Worm (Caenorhabditis elegans) whole organism, L3 larva: Measurements from ENCODE around the gene E02H4.2.

Experiments
- R02D3.7 ChIP-seq: fragments of 150-350 bp; optimal IDR thresholded peaks from 2 replicates; lab custom pipeline; 2014; ENCODE audit warnings: missing biosample characterization, missing genetic modification characterization
- ZK546.5 ChIP-seq: sonication (generic microtip); optimal IDR thresholded peaks from 2 replicates; lab custom pipeline; 2017; ENCODE audit warnings: missing biosample characterization, missing genetic modification characterization
- ama-1 ChIP-seq: fragments of 150-350 bp; optimal IDR thresholded peaks from 2 replicates; lab custom pipeline; 2018
- ceh-16 ChIP-seq: sonication (generic microtip); optimal IDR thresholded peaks from 2 replicates; lab custom pipeline; 2017; ENCODE audit warnings: missing biosample characterization, missing genetic modification characterization
- ceh-28 ChIP-seq: fragments of 150-350 bp; optimal IDR thresholded peaks from 2 replicates; lab custom pipeline; 2014; ENCODE audit warnings: missing biosample characterization, missing genetic modification reagents, missing genetic modification characterization
- ceh-82 ChIP-seq: fragments of 150-350 bp; optimal IDR thresholded peaks from 2 replicates; lab custom pipeline; 2014; ENCODE audit warnings: missing biosample characterization, missing genetic modification characterization
- ceh-9 ChIP-seq: sonication (generic microtip); optimal IDR thresholded peaks from 2 replicates; lab custom pipeline; 2018; ENCODE audit warnings: missing biosample characterization, missing genetic modification characterization
- daf-12 ChIP-seq: fragments of 150-350 bp; optimal IDR thresholded peaks from 2 replicates; lab custom pipeline; 2014; ENCODE audit warnings: missing biosample characterization, missing genetic modification reagents, missing genetic modification characterization
- egl-27 ChIP-seq: sonication (generic microtip); optimal IDR thresholded peaks from 4 replicates; lab custom pipeline; 2017; ENCODE audit warnings: missing biosample characterization, missing genetic modification reagents, missing genetic modification characterization
- elt-1 ChIP-seq: fragments of 150-350 bp; optimal IDR thresholded peaks from 2 replicates; lab custom pipeline; 2014; ENCODE audit warnings: missing biosample characterization, missing genetic modification characterization
- elt-2 ChIP-seq: sonication (generic microtip); optimal IDR thresholded peaks from 2 replicates; lab custom pipeline; 2016; ENCODE audit warnings: missing genetic modification reagents, mild to moderate bottlenecking, missing genetic modification characterization, missing compliant biosample characterization
- eor-1 ChIP-seq, 2 experiments: fragments of 150-350 bp; optimal IDR thresholded peaks; 2 replicates each; lab custom pipeline; 2014 to 2018; ENCODE audit warnings: missing biosample characterization in 2 of 2, missing genetic modification characterization in 2 of 2
- fkh-2 ChIP-seq: fragments of 150-350 bp; optimal IDR thresholded peaks from 2 replicates; lab custom pipeline; 2014; ENCODE audit warnings: missing biosample characterization, missing genetic modification reagents, missing genetic modification characterization
- fos-1 ChIP-seq: fragments of 150-350 bp; optimal IDR thresholded peaks from 2 replicates; lab custom pipeline; 2014; ENCODE audit warnings: missing biosample characterization, missing genetic modification characterization
- hmg-11 ChIP-seq: sonication (generic microtip); optimal IDR thresholded peaks from 2 replicates; lab custom pipeline; 2016; ENCODE audit warnings: missing genetic modification characterization, missing compliant biosample characterization
- jun-1 ChIP-seq: fragments of 150-350 bp; optimal IDR thresholded peaks from 2 replicates; lab custom pipeline; 2014; ENCODE audit warnings: missing biosample characterization, missing genetic modification reagents, missing genetic modification characterization
- lin-15B ChIP-seq: fragments of 150-350 bp; optimal IDR thresholded peaks from 2 replicates; lab custom pipeline; 2014; ENCODE audit warnings: missing biosample characterization, missing genetic modification characterization
- lin-39 ChIP-seq: fragments of 150-350 bp; optimal IDR thresholded peaks from 2 replicates; lab custom pipeline; 2018; ENCODE audit warnings: missing biosample characterization, missing genetic modification reagents, missing genetic modification characterization
- nfya-1 ChIP-seq: sonication (generic microtip); optimal IDR thresholded peaks from 2 replicates; lab custom pipeline; 2017; ENCODE audit warnings: missing genetic modification characterization, mild to moderate bottlenecking, missing compliant biosample characterization, antibody characterized with exemption, moderate library complexity; ENCODE audit not compliant: insufficient read depth
- nhr-11 ChIP-seq: fragments of 150-350 bp; optimal IDR thresholded peaks from 2 replicates; lab custom pipeline; 2014; ENCODE audit warnings: missing biosample characterization, missing genetic modification characterization
- nhr-12 ChIP-seq: fragments of 150-350 bp; optimal IDR thresholded peaks from 2 replicates; lab custom pipeline; 2014; ENCODE audit warnings: missing biosample characterization, missing genetic modification characterization
- nhr-23 ChIP-seq: fragments of 150-350 bp; optimal IDR thresholded peaks from 2 replicates; lab custom pipeline; 2014; ENCODE audit warnings: missing biosample characterization, missing genetic modification reagents, missing genetic modification characterization
- nhr-237 ChIP-seq: fragments of 150-350 bp; optimal IDR thresholded peaks from 2 replicates; lab custom pipeline; 2014; ENCODE audit warnings: missing biosample characterization, missing genetic modification characterization
- nhr-25 ChIP-seq: sonication (generic microtip); optimal IDR thresholded peaks from 2 replicates; lab custom pipeline; 2017; ENCODE audit warnings: missing biosample characterization, missing genetic modification characterization
- nhr-28 ChIP-seq: fragments of 150-350 bp; optimal IDR thresholded peaks from 2 replicates; lab custom pipeline; 2014; ENCODE audit warnings: missing biosample characterization, missing genetic modification characterization
- nhr-43 ChIP-seq: sonication (generic microtip); optimal IDR thresholded peaks from 2 replicates; lab custom pipeline; 2016; ENCODE audit warnings: mild to moderate bottlenecking, missing genetic modification characterization, missing compliant biosample characterization; ENCODE audit not compliant: poor library complexity, severe bottlenecking
- pha-4 ChIP-seq: fragments of 150-350 bp; optimal IDR thresholded peaks from 2 replicates; lab custom pipeline; 2014; ENCODE audit warnings: missing biosample characterization, missing genetic modification reagents, missing genetic modification characterization
- sea-2 ChIP-seq: fragments of 150-350 bp; sonication (generic microtip); optimal IDR thresholded peaks from 4 replicates; lab custom pipeline; 2014; ENCODE audit warnings: missing biosample characterization, missing genetic modification reagents, missing genetic modification characterization
- skn-1 ChIP-seq: fragments of 150-350 bp; optimal IDR thresholded peaks from 2 replicates; lab custom pipeline; 2014; ENCODE audit warnings: missing biosample characterization, missing genetic modification characterization
- tbx-2 ChIP-seq: sonication (generic microtip); optimal IDR thresholded peaks from 2 replicates; lab custom pipeline; 2016; ENCODE audit warnings: mild to moderate bottlenecking, missing genetic modification characterization, missing compliant biosample characterization
- unc-39 ChIP-seq: sonication (generic microtip); optimal IDR thresholded peaks from 4 replicates; lab custom pipeline; 2017; ENCODE audit warnings: missing biosample characterization, missing genetic modification characterization
- unc-62 ChIP-seq: fragments of 150-350 bp; sonication (generic microtip); optimal IDR thresholded peaks from 4 replicates; lab custom pipeline; 2014; ENCODE audit warnings: missing biosample characterization, missing genetic modification reagents, missing genetic modification characterization
- zag-1 ChIP-seq: fragments of 150-350 bp; optimal IDR thresholded peaks from 2 replicates; lab custom pipeline; 2014; ENCODE audit warnings: missing biosample characterization, missing genetic modification characterization
- ztf-11 ChIP-seq: fragments of 150-350 bp; optimal IDR thresholded peaks from 2 replicates; lab custom pipeline; 2014; ENCODE audit warnings: missing biosample characterization, missing genetic modification characterization
- ztf-4 ChIP-seq: fragments of 150-350 bp; optimal IDR thresholded peaks from 2 replicates; lab custom pipeline; 2014; ENCODE audit warnings: missing biosample characterization, missing genetic modification characterization

Gene E02H4.2

DNA sequence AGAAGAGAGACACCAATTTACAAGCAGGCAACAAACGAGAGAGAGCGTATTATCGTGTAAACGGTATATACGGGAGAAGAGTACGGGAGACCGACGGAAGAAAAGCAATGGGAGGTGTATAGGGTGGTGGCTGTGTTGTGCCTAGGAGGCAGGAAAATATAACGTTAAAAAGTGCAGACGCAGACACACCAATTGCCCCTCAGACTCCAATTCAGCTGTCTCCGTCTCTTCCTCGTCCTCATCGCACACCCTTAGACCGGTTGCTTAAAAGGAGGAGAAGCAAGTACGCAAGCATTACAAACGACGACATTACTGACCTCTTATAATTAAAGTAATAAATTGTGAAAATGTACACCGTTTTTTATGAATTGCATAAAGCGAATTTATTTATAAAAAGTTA, 31.0 kb upstream of the E02H4.2 start (continued):
- TF ChIP-seq nhr-23 (tag; lab: Kevin White, UChicago) (peak; percentile 88), ceh-82 (tag; lab: Kevin White, UChicago) (no peak), ZK546.5 (tag; lab: Kevin White, UChicago) (no peak), R02D3.7 (peak; percentile 37), nhr-12 (tag; lab: Kevin White, UChicago) (no peak), tbx-2 (tag; lab: Kevin White, UChicago) (peak; percentile 68), jun-1 (tag; lab: Kevin White, UChicago) (peak; percentile 80), unc-39 (tag; lab: Kevin White, UChicago) (no peak), lin-15B (tag; lab: Kevin White, UChicago) (peak; percentile 70), nhr-237 (tag; lab: Kevin White, UChicago) (no peak), nhr-43 (tag; lab: Kevin White, UChicago) (peak; percentile 56), nhr-25 (tag; lab: Kevin White, UChicago) (peak; percentile 77), skn-1 (peak; percentile 32), nhr-11 (tag; lab: Kevin White, UChicago) (no peak)
- TF ChIP-seq, all 47 proteins: peak for 20

DNA sequence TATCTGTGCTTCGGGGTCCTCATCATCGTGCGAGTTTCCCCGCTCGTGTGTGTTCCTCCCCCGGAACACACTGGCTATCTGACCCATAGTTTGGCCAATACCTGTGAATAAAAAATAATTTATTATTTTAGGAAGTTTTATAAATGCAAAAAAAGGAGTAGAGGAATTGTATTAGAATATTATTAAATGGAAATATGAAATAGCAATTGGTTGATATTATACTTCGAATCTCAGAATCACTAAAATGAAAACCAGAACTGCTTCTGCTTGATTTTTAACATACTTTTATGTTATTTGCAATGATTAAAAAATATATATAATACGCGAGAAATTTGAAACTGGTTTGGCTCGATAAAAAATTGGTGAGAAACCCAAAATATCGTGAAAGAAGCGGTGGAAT, 30.2 kb upstream of the E02H4.2 start, which contains the start of gene mgrn-1:
Gene mgrn-1, minus strand, starts transcription at position 101 of the 400 bp plus-strand sequence.
- no peak for TF ChIP-seq lin-39 (tag; lab: Kevin White, UChicago)
- no peak for TF ChIP-seq eor-1 (tag; optimal IDR thresholded peaks at IDR 0.05; lab: Kevin White, UChicago)
- TF ChIP-seq sea-2 (GFP tag; lab: Kevin White, UChicago), result no peak
- no peak for TF ChIP-seq egl-27 (tag; lab: Kevin White, UChicago)

DNA sequence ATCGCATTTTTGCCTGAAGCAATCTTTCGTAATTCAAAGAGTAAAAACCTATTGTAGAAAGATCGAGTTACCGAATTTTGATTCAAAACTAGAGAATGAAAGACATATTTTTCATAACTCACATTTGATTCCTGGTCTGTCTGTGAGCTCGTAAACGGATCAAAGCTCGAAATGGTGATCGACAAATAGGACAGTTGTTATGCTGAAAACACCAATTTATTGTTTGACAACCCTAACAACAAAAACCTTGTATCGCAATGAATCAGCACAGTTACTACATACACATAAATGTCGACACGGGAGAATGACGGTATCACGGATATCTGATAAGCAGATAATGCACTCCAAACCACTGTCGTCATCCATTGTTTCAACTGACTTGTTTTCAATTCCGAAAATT, 28.2 kb upstream of the E02H4.2 start:
- TF ChIP-seq ztf-11 (tag; lab: Kevin White, UChicago) (no peak), nhr-28 (tag; lab: Kevin White, UChicago) (no peak), ama-1 (lab: Kevin White, UChicago) (no peak), hmg-11 (tag; lab: Kevin White, UChicago) (no peak), tbx-2 (tag; lab: Kevin White, UChicago) (no peak), lin-15B (tag; lab: Kevin White, UChicago) (no peak), ztf-4 (no peak), eor-1 (tag; optimal IDR thresholded peaks at IDR 0.05; lab: Kevin White, UChicago) (no peak), zag-1 (tag; lab: Kevin White, UChicago) (no peak), daf-12 (no peak), unc-62 (no peak), ceh-82 (tag; lab: Kevin White, UChicago) (no peak), fkh-2 (tag; lab: Kevin White, UChicago) (no peak), nhr-43 (tag; lab: Kevin White, UChicago) (no peak), nhr-23 (tag; lab: Kevin White, UChicago) (no peak), unc-39 (tag; lab: Kevin White, UChicago) (no peak), elt-1 (tag; lab: Kevin White, UChicago) (no peak)

DNA sequence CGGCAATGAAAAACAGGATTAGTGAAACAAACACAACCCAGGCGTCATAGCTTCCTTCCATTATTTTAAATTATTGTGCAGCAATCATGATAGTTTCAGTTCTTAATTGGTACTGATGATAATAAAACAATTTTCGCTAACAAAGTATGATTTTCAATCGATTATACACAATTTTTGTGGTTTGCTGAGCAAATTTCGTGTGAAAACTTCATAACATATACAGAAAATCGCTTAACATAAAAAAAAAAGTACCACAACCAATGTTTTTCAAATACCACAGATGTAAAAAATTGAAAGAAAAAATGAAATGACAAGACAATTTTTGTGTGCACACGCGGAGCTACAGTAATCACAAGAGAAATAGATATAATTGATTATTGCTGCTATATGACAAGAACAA, 26.2 kb upstream of the E02H4.2 start, which contains the start of gene gphr-2:
Gene gphr-2, minus strand, starts transcription at position 101 of the 400 bp plus-strand sequence.
- TF ChIP-seq pha-4 (tag; lab: Kevin White, UChicago), result no peak
- TF ChIP-seq ztf-11 (tag; lab: Kevin White, UChicago), result no peak
- no peak for TF ChIP-seq ceh-9 (tag; lab: Kevin White, UChicago)
- TF ChIP-seq eor-1 (tag; optimal IDR thresholded peaks at IDR 0.05; lab: Kevin White, UChicago), result no peak
- no peak for TF ChIP-seq ama-1 (lab: Kevin White, UChicago)
- no peak for TF ChIP-seq jun-1 (tag; lab: Kevin White, UChicago)
- no peak for TF ChIP-seq fkh-2 (tag; lab: Kevin White, UChicago)
- TF ChIP-seq fos-1 (tag; lab: Kevin White, UChicago), result no peak
- no peak for TF ChIP-seq zag-1 (tag; lab: Kevin White, UChicago)
- TF ChIP-seq elt-2, result no peak
- TF ChIP-seq ceh-82 (tag; lab: Kevin White, UChicago), result no peak
- TF ChIP-seq ZK546.5 (tag; lab: Kevin White, UChicago), result no peak
- no peak for TF ChIP-seq ceh-16 (tag; lab: Kevin White, UChicago)
- TF ChIP-seq egl-27 (tag; lab: Kevin White, UChicago), result no peak
- no peak for TF ChIP-seq R02D3.7
- no peak for TF ChIP-seq daf-12
- no peak for TF ChIP-seq tbx-2 (tag; lab: Kevin White, UChicago)
- no peak for TF ChIP-seq nfya-1 (tag; lab: Kevin White, UChicago)
- no peak for TF ChIP-seq ceh-28 (tag; lab: Kevin White, UChicago)
- TF ChIP-seq nhr-11 (tag; lab: Kevin White, UChicago), result no peak
